Fruit fly (Drosophila melanogaster) whole organism, embryonic: ENCODE measurements around the gene cv-c.
A peak's percentile ranks its signal among the peaks of the same experiment; 100 is the strongest.

Source experiments
- Abd-B ChIP-seq: fragments of 200-800 bp; sonication (Bioruptor generic); optimal IDR thresholded peaks from 2 replicates; lab custom pipeline; 2018; ENCODE audit warnings: missing biosample characterization, mild to moderate bottlenecking, missing genetic modification characterization, moderate library complexity
- Awh ChIP-seq: fragments of 200-800 bp; sonication (Bioruptor generic); IDR thresholded peaks from 2 replicates; pipeline ENCODE4, ENCODE4 v1.3.6; 2022; ENCODE audit warnings: missing biosample characterization, missing genetic modification characterization
- B-H2 ChIP-seq: fragments of 200-800 bp; sonication (Bioruptor generic); optimal IDR thresholded peaks from 2 replicates; lab custom pipeline; 2018; ENCODE audit warnings: missing biosample characterization, mild to moderate bottlenecking, missing genetic modification characterization
- Bteb2 ChIP-seq: fragments of 200-800 bp; sonication (Bioruptor generic); optimal IDR thresholded peaks from 2 replicates; lab custom pipeline; 2016; ENCODE audit warnings: missing biosample characterization, missing genetic modification characterization
- CG10366 ChIP-seq: fragments of 200-800 bp; sonication (Bioruptor generic); IDR thresholded peaks from 2 replicates; pipeline ENCODE4 v1.3.6; 2022; ENCODE audit warnings: missing biosample characterization, missing genetic modification characterization
- CG11560 ChIP-seq: fragments of 200-800 bp; sonication (Bioruptor generic); IDR thresholded peaks from 3 replicates; pipeline ENCODE4 v1.3.6; 2022; ENCODE audit warnings: missing biosample characterization, missing genetic modification characterization
- CG12104 ChIP-seq: fragments of 200-800 bp; sonication (Bioruptor generic); optimal IDR thresholded peaks from 3 replicates; lab custom pipeline; 2016; ENCODE audit warnings: missing biosample characterization, missing genetic modification characterization
- CG12219 ChIP-seq: fragments of 200-800 bp; sonication (Bioruptor generic); optimal IDR thresholded peaks from 3 replicates; lab custom pipeline; 2018; ENCODE audit warnings: missing biosample characterization, mild to moderate bottlenecking, missing genetic modification characterization
- CG12236 ChIP-seq: fragments of 200-800 bp; sonication (Bioruptor generic); optimal IDR thresholded peaks from 2 replicates; lab custom pipeline; 2016; ENCODE audit warnings: missing biosample characterization, missing genetic modification characterization
- CG12769 ChIP-seq: fragments of 200-800 bp; sonication (Bioruptor generic); optimal IDR thresholded peaks from 2 replicates; lab custom pipeline; 2019; ENCODE audit warnings: missing biosample characterization, mild to moderate bottlenecking, missing genetic modification characterization, moderate library complexity
- CG14710 ChIP-seq: fragments of 200-800 bp; sonication (Bioruptor generic); optimal IDR thresholded peaks from 3 replicates; lab custom pipeline; 2019; ENCODE audit warnings: missing biosample characterization, mild to moderate bottlenecking, missing genetic modification characterization, moderate library complexity
- CG15011 ChIP-seq: fragments of 200-800 bp; sonication (Bioruptor generic); optimal IDR thresholded peaks from 3 replicates; lab custom pipeline; 2018; ENCODE audit warnings: missing biosample characterization, mild to moderate bottlenecking, missing genetic modification characterization
- CG17328 ChIP-seq: fragments of 200-800 bp; sonication (Bioruptor generic); IDR thresholded peaks from 2 replicates; pipeline ENCODE4 v1.3.6; 2022; ENCODE audit warnings: missing biosample characterization, missing genetic modification characterization
- CG17802 ChIP-seq: fragments of 200-800 bp; sonication (Bioruptor generic); optimal IDR thresholded peaks from 2 replicates; lab custom pipeline; 2018; ENCODE audit warnings: missing biosample characterization, mild to moderate bottlenecking, missing genetic modification characterization, moderate library complexity
- CG2199 ChIP-seq: fragments of 200-800 bp; sonication (Bioruptor generic); IDR thresholded peaks from 3 replicates; pipeline ENCODE4 v1.3.6; 2022; ENCODE audit warnings: missing biosample characterization, missing genetic modification characterization
- CG34422 ChIP-seq: fragments of 200-800 bp; sonication (Bioruptor generic); IDR thresholded peaks from 3 replicates; pipeline ENCODE4 v1.3.6; 2022; ENCODE audit warnings: missing biosample characterization, missing genetic modification characterization
- CG4328 ChIP-seq: fragments of 200-800 bp; sonication (Bioruptor generic); optimal IDR thresholded peaks from 3 replicates; lab custom pipeline; 2017; ENCODE audit warnings: missing biosample characterization, missing genetic modification reagents, missing genetic modification characterization
- CG6175 ChIP-seq: fragments of 200-800 bp; sonication (Bioruptor generic); IDR thresholded peaks from 3 replicates; pipeline ENCODE4 v1.3.6; 2022; ENCODE audit warnings: missing biosample characterization, missing genetic modification characterization
- CG6791 ChIP-seq: fragments of 200-800 bp; sonication (Bioruptor generic); IDR thresholded peaks from 3 replicates; pipeline ENCODE4 v1.3.6; 2022; ENCODE audit warnings: missing biosample characterization, missing genetic modification characterization; ENCODE audit not compliant: partially characterized antibody
- CG6813 ChIP-seq: fragments of 200-800 bp; sonication (Bioruptor generic); optimal IDR thresholded peaks from 2 replicates; lab custom pipeline; 2017; ENCODE audit warnings: missing biosample characterization, missing genetic modification characterization, mild to moderate bottlenecking, moderate library complexity, missing genetic modification reagents
- CG7928 ChIP-seq: fragments of 200-800 bp; sonication (Bioruptor generic); optimal IDR thresholded peaks from 2 replicates; lab custom pipeline; 2017; ENCODE audit warnings: missing biosample characterization, mild to moderate bottlenecking, missing genetic modification characterization
- CG8290 ChIP-seq, 3 experiments: fragments of 200-800 bp; sonication (Bioruptor generic); optimal IDR thresholded peaks; 2 replicates each; lab custom pipeline; 2016 to 2019; ENCODE audit warnings: missing biosample characterization in 3 of 3, missing genetic modification characterization in 3 of 3, mild to moderate bottlenecking in 2 of 3, moderate library complexity in 1 of 3
- CG8478 ChIP-seq: fragments of >200 bp; optimal IDR thresholded peaks from 2 replicates; lab custom pipeline; 2018
- Camta ChIP-seq: fragments of 200-800 bp; sonication (Bioruptor generic); optimal IDR thresholded peaks from 2 replicates; lab custom pipeline; 2016; ENCODE audit warnings: missing biosample characterization, missing genetic modification characterization
- Dad ChIP-seq: fragments of 200-800 bp; sonication (Bioruptor generic); optimal IDR thresholded peaks from 3 replicates; lab custom pipeline; 2016; ENCODE audit warnings: missing biosample characterization, missing genetic modification characterization
- Deaf1 ChIP-seq: fragments of 200-800 bp; optimal IDR thresholded peaks from 3 replicates; lab custom pipeline; 2019; ENCODE audit warnings: missing biosample characterization, mild to moderate bottlenecking, missing genetic modification characterization, moderate library complexity
- Dp ChIP-seq: fragments of 200-800 bp; sonication (Bioruptor generic); optimal IDR thresholded peaks from 2 replicates; lab custom pipeline; 2018; ENCODE audit warnings: missing biosample characterization, mild to moderate bottlenecking, missing genetic modification characterization, moderate library complexity
- Elba2 ChIP-seq: fragments of 200-800 bp; sonication (Bioruptor generic); optimal IDR thresholded peaks from 3 replicates; lab custom pipeline; 2016; ENCODE audit warnings: missing biosample characterization, missing genetic modification characterization
- Fer1 ChIP-seq: fragments of 200-800 bp; sonication (Bioruptor generic); optimal IDR thresholded peaks from 2 replicates; lab custom pipeline; 2017; ENCODE audit warnings: missing biosample characterization, mild to moderate bottlenecking, missing genetic modification characterization
- Hmr ChIP-seq: fragments of 200-800 bp; sonication (Bioruptor generic); optimal IDR thresholded peaks from 3 replicates; lab custom pipeline; 2017; ENCODE audit warnings: mild to moderate bottlenecking, missing biosample characterization, missing genetic modification reagents, missing genetic modification characterization
- NK7.1 ChIP-seq: fragments of 200-800 bp; sonication (Bioruptor generic); optimal IDR thresholded peaks from 3 replicates; lab custom pipeline; 2016; ENCODE audit warnings: missing biosample characterization, missing genetic modification characterization
- Nf-YB ChIP-seq: fragments of 200-800 bp; sonication (Bioruptor generic); optimal IDR thresholded peaks from 3 replicates; lab custom pipeline; 2019; ENCODE audit warnings: missing biosample characterization, mild to moderate bottlenecking, missing genetic modification characterization, moderate library complexity
- Optix ChIP-seq: fragments of 200-800 bp; sonication (Bioruptor generic); IDR thresholded peaks from 3 replicates; pipeline ENCODE4 v1.3.6; 2022; ENCODE audit warnings: missing biosample characterization, missing genetic modification characterization
- bbx ChIP-seq: fragments of 200-800 bp; sonication (Bioruptor generic); IDR thresholded peaks from 2 replicates; pipeline ENCODE4 v1.3.6; 2022; ENCODE audit warnings: missing biosample characterization, missing genetic modification characterization; ENCODE audit not compliant: partially characterized antibody
- bigmax ChIP-seq: fragments of 200-800 bp; sonication (Bioruptor generic); optimal IDR thresholded peaks from 2 replicates; lab custom pipeline; 2018; ENCODE audit warnings: missing biosample characterization, mild to moderate bottlenecking, missing genetic modification characterization
- dan ChIP-seq: fragments of 200-800 bp; sonication (Bioruptor generic); IDR thresholded peaks from 2 replicates; pipeline ENCODE4 v1.3.6; 2022; ENCODE audit warnings: missing biosample characterization, missing genetic modification characterization
- dmrt99B ChIP-seq: fragments of 200-800 bp; sonication (Bioruptor generic); optimal IDR thresholded peaks from 2 replicates; lab custom pipeline; 2018; ENCODE audit warnings: missing biosample characterization, mild to moderate bottlenecking, missing genetic modification characterization, moderate library complexity
- ftz-f1 ChIP-seq: fragments of 200-800 bp; sonication (Bioruptor generic); optimal IDR thresholded peaks from 2 replicates; lab custom pipeline; 2016; ENCODE audit warnings: missing biosample characterization, missing genetic modification characterization
- grn ChIP-seq: fragments of 200-800 bp; sonication (Bioruptor generic); optimal IDR thresholded peaks from 3 replicates; lab custom pipeline; 2017; ENCODE audit warnings: missing biosample characterization, missing genetic modification characterization
- gsb-n ChIP-seq: fragments of 200-800 bp; sonication (Bioruptor generic); optimal IDR thresholded peaks from 3 replicates; lab custom pipeline; 2018; ENCODE audit warnings: missing biosample characterization, mild to moderate bottlenecking, missing genetic modification characterization
- ind ChIP-seq: fragments of 200-800 bp; sonication (Bioruptor generic); optimal IDR thresholded peaks from 3 replicates; lab custom pipeline; 2016; ENCODE audit warnings: missing biosample characterization, missing genetic modification characterization
- kni ChIP-seq: fragments of 200-800 bp; sonication (Bioruptor generic); optimal IDR thresholded peaks from 3 replicates; lab custom pipeline; 2017; ENCODE audit warnings: mild to moderate bottlenecking, missing biosample characterization, missing genetic modification reagents, missing genetic modification characterization
- maf-S ChIP-seq: fragments of 200-800 bp; sonication (Bioruptor generic); optimal IDR thresholded peaks from 2 replicates; lab custom pipeline; 2016; ENCODE audit warnings: missing biosample characterization, missing genetic modification characterization
- nom ChIP-seq: fragments of 200-800 bp; sonication (Bioruptor generic); optimal IDR thresholded peaks from 2 replicates; lab custom pipeline; 2017; ENCODE audit warnings: missing biosample characterization, missing genetic modification characterization, mild to moderate bottlenecking, moderate library complexity, missing genetic modification reagents
- otp ChIP-seq: fragments of 200-800 bp; sonication (Bioruptor generic); IDR thresholded peaks from 3 replicates; pipeline ENCODE4, ENCODE4 v1.3.6; 2022; ENCODE audit warnings: missing biosample characterization, missing genetic modification characterization
- pb ChIP-seq: fragments of 200-800 bp; sonication (Bioruptor generic); optimal IDR thresholded peaks from 3 replicates; lab custom pipeline; 2016; ENCODE audit warnings: missing biosample characterization, missing genetic modification characterization
- run ChIP-seq: fragments of 200-800 bp; sonication (Bioruptor generic); optimal IDR thresholded peaks from 3 replicates; lab custom pipeline; 2018; ENCODE audit warnings: missing biosample characterization, mild to moderate bottlenecking, missing genetic modification characterization
- ssp ChIP-seq: fragments of 200-800 bp; sonication (Bioruptor generic); IDR thresholded peaks from 2 replicates; pipeline ENCODE4 v1.3.6; 2022; ENCODE audit warnings: missing biosample characterization, missing genetic modification characterization
- trh ChIP-seq: fragments of 200-800 bp; sonication (Bioruptor generic); optimal IDR thresholded peaks from 2 replicates; lab custom pipeline; 2016; ENCODE audit warnings: missing biosample characterization, missing genetic modification characterization
- wek ChIP-seq: fragments of 200-800 bp; sonication (Bioruptor generic); optimal IDR thresholded peaks from 3 replicates; lab custom pipeline; 2018; ENCODE audit warnings: missing biosample characterization, mild to moderate bottlenecking, missing genetic modification characterization, moderate library complexity

The cv-c gene

dm6 chr3R:14369481-14370198 is 111.9 kb downstream of the cv-c start (continued):
- TF ChIP-seq CG6791 (GFP tag; lab: Robert Waterston, UW), result no peak
- no peak for TF ChIP-seq CG15011 (GFP tag; lab: Kevin White, UChicago)
- no peak for TF ChIP-seq Dad (GFP tag; lab: Kevin White, UChicago)
- no peak for TF ChIP-seq CG12104 (GFP tag; lab: Kevin White, UChicago)
- TF ChIP-seq trh (GFP tag; lab: Kevin White, UChicago), result no peak
- no peak for TF ChIP-seq dmrt99B
- no peak for TF ChIP-seq ind (GFP tag; lab: Kevin White, UChicago)
- TF ChIP-seq Abd-B, result no peak
- no peak for TF ChIP-seq CG14710 (tag; lab: Kevin White, UChicago)
- TF ChIP-seq CG12219, result no peak
- no peak for TF ChIP-seq Bteb2 (GFP tag; lab: Kevin White, UChicago)
- TF ChIP-seq otp (GFP tag; lab: Robert Waterston, UW), result no peak
- no peak for TF ChIP-seq CG34422 (GFP tag; lab: Robert Waterston, UW)
- no peak for TF ChIP-seq CG11560 (tag; lab: Robert Waterston, UW)
- no peak for TF ChIP-seq Nf-YB (GFP tag; lab: Kevin White, UChicago)
- TF ChIP-seq CG4328 (GFP tag; lab: Kevin White, UChicago), result no peak
- no peak for TF ChIP-seq kni (GFP tag; lab: Kevin White, UChicago)
- no peak for TF ChIP-seq CG6813 (GFP tag; lab: Kevin White, UChicago)
- TF ChIP-seq Elba2, result no peak
- TF ChIP-seq CG6175, result peak; percentile 81
- no peak for TF ChIP-seq Optix (GFP tag; lab: Robert Waterston, UW)
- no peak for TF ChIP-seq ssp
- TF ChIP-seq Hmr (GFP tag; lab: Kevin White, UChicago), result peak; percentile 22
- peak; percentile 69 for TF ChIP-seq gsb-n
- no peak for TF ChIP-seq ftz-f1 (GFP tag; lab: Kevin White, UChicago)
- no peak for TF ChIP-seq CG8478 (lab: Kevin White, UChicago)
- TF ChIP-seq CG17328 (GFP tag; lab: Robert Waterston, UW), result no peak
- no peak for TF ChIP-seq CG7928 (GFP tag; lab: Kevin White, UChicago)
- TF ChIP-seq Camta (GFP tag; lab: Kevin White, UChicago), result no peak
- TF ChIP-seq Fer1 (GFP tag; lab: Kevin White, UChicago), result no peak
- TF ChIP-seq CG17802 (tag; lab: Kevin White, UChicago), result no peak
- TF ChIP-seq Deaf1 (tag; lab: Kevin White, UChicago), result peak; percentile 80
- TF ChIP-seq CG10366 (GFP tag; lab: Robert Waterston, UW), result no peak
- TF ChIP-seq run (tag; lab: Kevin White, UChicago), result no peak
- peak; percentile 5 for TF ChIP-seq nom
- TF ChIP-seq grn (GFP tag; lab: Kevin White, UChicago), result no peak
- TF ChIP-seq Awh (GFP tag; lab: Robert Waterston, UW), result no peak; the same call in 1 of the 2 replicates
- TF ChIP-seq bbx, result peak; percentile 39; the same call in 1 of the 2 replicates
- TF ChIP-seq NK7.1 (GFP tag; lab: Kevin White, UChicago), result peak; percentile 8
- no peak for TF ChIP-seq dan (GFP tag; lab: Robert Waterston, UW)
- no peak for TF ChIP-seq pb (GFP tag; lab: Kevin White, UChicago)
- no peak for TF ChIP-seq B-H2 (GFP tag; lab: Kevin White, UChicago)
- TF ChIP-seq CG12236 (GFP tag; lab: Kevin White, UChicago), result no peak
- TF ChIP-seq bigmax (GFP tag; lab: Kevin White, UChicago), result no peak
- TF ChIP-seq CG8290 (GFP tag; optimal IDR thresholded peaks at IDR 0.05; lab: Kevin White, UChicago), result no peak
- TF ChIP-seq CG8290 (tag; optimal IDR thresholded peaks at IDR 0.05; lab: Kevin White, UChicago), result peak in 1 of 2 experiments; percentile 45
- TF ChIP-seq wek, result no peak
- peak; percentile 42 for TF ChIP-seq CG2199 (GFP tag; lab: Robert Waterston, UW)
- TF ChIP-seq maf-S, result no peak
- peak; percentile 5 for TF ChIP-seq CG12769 (tag; lab: Kevin White, UChicago)
- no peak for TF ChIP-seq Dp
